Worm (Caenorhabditis elegans) whole organism, young adult: Measurements from ENCODE around the gene ain-1.

Experiments used
- B0035.1 ChIP-seq: sonication (generic microtip); optimal IDR thresholded peaks from 2 replicates; lab custom pipeline; 2016; ENCODE audit warnings: missing genetic modification characterization, mild to moderate bottlenecking, missing compliant biosample characterization, missing genotype, missing genetic modification reagents
- B0261.1 ChIP-seq: sonication (generic microtip); optimal IDR thresholded peaks from 2 replicates; lab custom pipeline; 2016; ENCODE audit warnings: mild to moderate bottlenecking, missing genetic modification characterization, moderate library complexity, missing compliant biosample characterization
- C17E4.6 ChIP-seq: fragments of 200-800 bp; sonication (Bioruptor generic); IDR thresholded peaks from 2 replicates; pipeline ENCODE4 v1.3.6; 2022; ENCODE audit warnings: missing genetic modification reagents, missing genetic modification characterization, missing compliant biosample characterization
- D2030.7 ChIP-seq: fragments of 200-800 bp; sonication (Bioruptor generic); IDR thresholded peaks from 2 replicates; pipeline ENCODE4 v1.3.6; 2022; ENCODE audit warnings: missing genetic modification reagents, missing genetic modification characterization, missing compliant biosample characterization
- F37B4.10 ChIP-seq: fragments of 200-800 bp; sonication (Bioruptor generic); IDR thresholded peaks from 2 replicates; pipeline ENCODE4 v1.3.6; 2022; ENCODE audit warnings: missing genetic modification characterization, missing compliant biosample characterization
- F57C9.4 ChIP-seq: sonication (generic microtip); optimal IDR thresholded peaks from 2 replicates; lab custom pipeline; 2017; ENCODE audit warnings: mild to moderate bottlenecking, missing genetic modification characterization, missing compliant biosample characterization
- Y56A3A.18 ChIP-seq: fragments of 200-800 bp; sonication (Bioruptor generic); IDR thresholded peaks from 2 replicates; pipeline ENCODE4 v1.3.6; 2022; ENCODE audit warnings: missing genetic modification reagents, missing genetic modification characterization, missing compliant biosample characterization
- Y67H2A.10 ChIP-seq: fragments of 200-800 bp; sonication (Bioruptor generic); conservative IDR thresholded peaks from 2 replicates; pipeline ENCODE4 v1.3.6; 2022; ENCODE audit warnings: missing genetic modification reagents, missing genetic modification characterization, missing compliant biosample characterization
- Y79H2A.3 ChIP-seq: fragments of 200-800 bp; sonication (Bioruptor generic); conservative IDR thresholded peaks from 2 replicates; pipeline ENCODE4 v1.3.6; 2022; ENCODE audit warnings: missing genetic modification reagents, missing genetic modification characterization, missing compliant biosample characterization
- attf-3 ChIP-seq: fragments of 200-800 bp; sonication (Bioruptor generic); conservative IDR thresholded peaks from 2 replicates; pipeline ENCODE4 v1.3.6; 2022; ENCODE audit warnings: missing genetic modification reagents, missing genetic modification characterization, missing compliant biosample characterization
- bed-2 ChIP-seq: fragments of 200-800 bp; sonication (Bioruptor generic); IDR thresholded peaks from 2 replicates; pipeline ENCODE4 v1.3.6; 2022; ENCODE audit warnings: missing genetic modification reagents, missing genetic modification characterization, missing compliant biosample characterization
- cebp-1 ChIP-seq, 2 experiments: fragments of 200-800 bp in 1 of 2; sonication (Bioruptor generic) in 1 of 2; sonication (generic microtip) in 1 of 2; IDR thresholded peaks in 1 of 2; optimal IDR thresholded peaks in 1 of 2; 2 replicates each; pipeline versions ENCODE4 v1.3.6 to Lab custom; 2017 to 2022; ENCODE audit warnings: missing compliant biosample characterization in 2 of 2, missing genetic modification characterization in 2 of 2, mild to moderate bottlenecking in 1 of 2, missing genetic modification reagents in 1 of 2, moderate library complexity in 1 of 2
- ceh-100 ChIP-seq: fragments of 200-800 bp; sonication (Bioruptor generic); IDR thresholded peaks from 2 replicates; pipeline ENCODE4 v1.3.6; 2022; ENCODE audit warnings: missing genetic modification reagents, missing genetic modification characterization, missing compliant biosample characterization
- ceh-40 ChIP-seq: fragments of 200-800 bp; sonication (Bioruptor generic); IDR thresholded peaks from 2 replicates; pipeline ENCODE4 v1.3.6; 2022; ENCODE audit warnings: missing genetic modification characterization, missing compliant biosample characterization
- ceh-79 ChIP-seq: sonication (generic microtip); optimal IDR thresholded peaks from 2 replicates; lab custom pipeline; 2017; ENCODE audit warnings: mild to moderate bottlenecking, missing genetic modification characterization, missing compliant biosample characterization
- ceh-91 ChIP-seq: fragments of 200-800 bp; sonication (Bioruptor generic); IDR thresholded peaks from 2 replicates; pipeline ENCODE4 v1.3.6; 2022; ENCODE audit warnings: missing genetic modification reagents, missing genetic modification characterization, missing compliant biosample characterization
- chd-7 ChIP-seq: sonication (generic microtip); optimal IDR thresholded peaks from 2 replicates; lab custom pipeline; 2016; ENCODE audit warnings: mild to moderate bottlenecking, missing genetic modification characterization, moderate library complexity, missing compliant biosample characterization
- ekl-4 ChIP-seq: fragments of 200-800 bp; sonication (Bioruptor generic); IDR thresholded peaks from 2 replicates; pipeline ENCODE4 v1.3.6; 2022; ENCODE audit warnings: missing genetic modification reagents, missing genetic modification characterization, missing compliant biosample characterization
- ets-4 ChIP-seq: fragments of 200-800 bp; sonication (Bioruptor generic); optimal IDR thresholded peaks from 2 replicates; lab custom pipeline; 2018; ENCODE audit warnings: mild to moderate bottlenecking, missing genetic modification characterization, missing compliant biosample characterization
- him-1 ChIP-seq: sonication (generic microtip); optimal IDR thresholded peaks from 2 replicates; lab custom pipeline; 2016; ENCODE audit warnings: missing genotype, missing genetic modification reagents, missing genetic modification characterization, missing compliant biosample characterization
- hmg-20 ChIP-seq: fragments of 200-800 bp; sonication (Bioruptor generic); IDR thresholded peaks from 2 replicates; pipeline ENCODE4 v1.3.6; 2022; ENCODE audit warnings: missing genetic modification reagents, missing genetic modification characterization, missing compliant biosample characterization
- hrde-1 ChIP-seq: sonication (generic microtip); optimal IDR thresholded peaks from 2 replicates; lab custom pipeline; 2016; ENCODE audit warnings: missing genetic modification characterization, mild to moderate bottlenecking, missing compliant biosample characterization, moderate library complexity, missing genotype, missing genetic modification reagents, borderline replicate concordance
- hsf-1 ChIP-seq: fragments of 200-800 bp; sonication (Bioruptor generic); IDR thresholded peaks from 2 replicates; pipeline ENCODE4 v1.3.6; 2022; ENCODE audit warnings: missing genetic modification reagents, missing genetic modification characterization, missing compliant biosample characterization
- let-607 ChIP-seq, 2 experiments: fragments of 200-800 bp in 1 of 2; sonication (Bioruptor generic) in 1 of 2; sonication (generic microtip) in 1 of 2; optimal IDR thresholded peaks; 2 replicates each; lab custom pipeline; 2016 to 2018; ENCODE audit warnings: mild to moderate bottlenecking in 2 of 2, missing compliant biosample characterization in 2 of 2, missing genetic modification characterization in 2 of 2, moderate library complexity in 2 of 2, missing genotype in 1 of 2
- madf-10 ChIP-seq: sonication (generic microtip); optimal IDR thresholded peaks from 2 replicates; lab custom pipeline; 2016; ENCODE audit warnings: mild to moderate bottlenecking, missing genetic modification characterization, missing compliant biosample characterization
- madf-3 ChIP-seq: fragments of 200-800 bp; sonication (Bioruptor generic); IDR thresholded peaks from 2 replicates; pipeline ENCODE4 v1.3.6; 2022; ENCODE audit warnings: missing genetic modification reagents, missing genetic modification characterization, missing compliant biosample characterization
- madf-6 ChIP-seq: fragments of 200-800 bp; sonication (Bioruptor generic); IDR thresholded peaks from 2 replicates; pipeline ENCODE4 v1.3.6; 2022; ENCODE audit warnings: missing genetic modification reagents, missing genetic modification characterization, missing compliant biosample characterization
- mes-4 ChIP-seq: sonication (generic microtip); optimal IDR thresholded peaks from 2 replicates; lab custom pipeline; 2016; ENCODE audit warnings: missing genotype, missing genetic modification characterization, missing compliant biosample characterization
- nfya-1 ChIP-seq: sonication (generic microtip); optimal IDR thresholded peaks from 2 replicates; lab custom pipeline; 2017; ENCODE audit warnings: antibody characterized with exemption, missing compliant biosample characterization, missing genetic modification characterization, borderline replicate concordance; ENCODE audit not compliant: insufficient read depth
- nfya-2 ChIP-seq: fragments of 200-800 bp; sonication (Bioruptor generic); IDR thresholded peaks from 2 replicates; pipeline ENCODE4 v1.3.6; 2022; ENCODE audit warnings: missing genetic modification reagents, missing genetic modification characterization, missing compliant biosample characterization
- nfyb-1 ChIP-seq: fragments of 200-800 bp; sonication (Bioruptor generic); IDR thresholded peaks from 2 replicates; pipeline ENCODE4 v1.3.6; 2022; ENCODE audit warnings: missing genetic modification reagents, missing genetic modification characterization, missing compliant biosample characterization
- nhr-80 ChIP-seq: sonication (generic microtip); optimal IDR thresholded peaks from 2 replicates; lab custom pipeline; 2016; ENCODE audit warnings: missing genetic modification characterization, missing compliant biosample characterization
- nhr-90 ChIP-seq: sonication (generic microtip); optimal IDR thresholded peaks from 2 replicates; lab custom pipeline; 2016; ENCODE audit warnings: missing genotype, mild to moderate bottlenecking, missing genetic modification characterization, missing compliant biosample characterization
- rcor-1 ChIP-seq: fragments of 200-800 bp; sonication (Bioruptor generic); IDR thresholded peaks from 2 replicates; pipeline ENCODE4 v1.3.6; 2022; ENCODE audit warnings: missing genetic modification reagents, missing genetic modification characterization, missing compliant biosample characterization
- rec-8 ChIP-seq, 2 experiments: sonication (generic microtip); optimal IDR thresholded peaks; 2 replicates each; lab custom pipeline; 2016; ENCODE audit warnings: mild to moderate bottlenecking in 2 of 2, missing genetic modification characterization in 2 of 2, missing genetic modification reagents in 2 of 2, missing genotype in 2 of 2, missing biosample characterization in 1 of 2, missing compliant biosample characterization in 1 of 2, moderate library complexity in 1 of 2
- rpc-1 ChIP-seq, 2 experiments: fragments of 150-350 bp in 1 of 2; sonication (generic microtip) in 1 of 2; optimal IDR thresholded peaks; 2 replicates each; lab custom pipeline; 2014 to 2018; ENCODE audit warnings: missing biosample characterization in 1 of 2, missing genetic modification characterization in 1 of 2, missing genetic modification reagents in 1 of 2, missing genotype in 1 of 2
- snpc-1.3 ChIP-seq: sonication (generic microtip); optimal IDR thresholded peaks from 2 replicates; lab custom pipeline; 2017; ENCODE audit warnings: missing genetic modification characterization, mild to moderate bottlenecking, missing compliant biosample characterization, antibody characterized with exemption, moderate library complexity, missing genotype, missing genetic modification reagents; ENCODE audit not compliant: insufficient read depth
- tbx-9 ChIP-seq: sonication (generic microtip); optimal IDR thresholded peaks from 2 replicates; lab custom pipeline; 2016; ENCODE audit warnings: borderline replicate concordance, missing genetic modification characterization, inconsistent platforms, missing compliant biosample characterization
- tlf-1 ChIP-seq: fragments of 200-800 bp; sonication (Bioruptor generic); optimal IDR thresholded peaks from 2 replicates; lab custom pipeline; 2018; ENCODE audit warnings: mild to moderate bottlenecking, missing genetic modification characterization, missing compliant biosample characterization
- xnd-1 ChIP-seq: sonication (generic microtip); optimal IDR thresholded peaks from 2 replicates; lab custom pipeline; 2016; ENCODE audit warnings: missing genotype, missing genetic modification reagents, missing genetic modification characterization, missing compliant biosample characterization
- ztf-18 ChIP-seq: sonication (generic microtip); optimal IDR thresholded peaks from 2 replicates; lab custom pipeline; 2016; ENCODE audit warnings: missing genotype, mild to moderate bottlenecking, missing genetic modification characterization, missing compliant biosample characterization
- ztf-26 ChIP-seq: sonication (generic microtip); optimal IDR thresholded peaks from 2 replicates; lab custom pipeline; 2017; ENCODE audit warnings: missing genetic modification characterization, missing compliant biosample characterization
- ztf-28 ChIP-seq: fragments of 200-800 bp; sonication (Bioruptor generic); IDR thresholded peaks from 2 replicates; pipeline ENCODE4 v1.3.6; 2022; ENCODE audit warnings: missing genetic modification reagents, missing genetic modification characterization, missing compliant biosample characterization

The ain-1 gene

ce11 chrX:16633052-16633451, 19.8 kb downstream of the ain-1 start, which contains the start of gene C06G1.1:
Gene C06G1.1, plus strand, starts transcription at chrX:16633352.
- TF ChIP-seq bed-2: no peak
- TF ChIP-seq nfyb-1 (GFP tag; lab: Robert Waterston, UW): no peak
- no peak for TF ChIP-seq tlf-1 (GFP tag; lab: Kevin White, UChicago)
- TF ChIP-seq him-1: no peak

ce11 chrX:16634103-16634502, 20.9 kb downstream of the ain-1 start:
- no peak for TF ChIP-seq hsf-1 (GFP tag; lab: Robert Waterston, UW)
- peak; percentile 21 for TF ChIP-seq nhr-80
- no peak for TF ChIP-seq let-607 (tag; optimal IDR thresholded peaks at IDR 0.05; lab: Kevin White, UChicago)

- no peak for TF ChIP-seq Y67H2A.10 (GFP tag; lab: Robert Waterston, UW)
- TF ChIP-seq ztf-18 (tag; lab: Kevin White, UChicago): peak; percentile 47
- peak; percentile 75 for TF ChIP-seq B0035.1 (tag; lab: Kevin White, UChicago)
- TF ChIP-seq xnd-1 (tag; lab: Kevin White, UChicago): no peak
- no peak for TF ChIP-seq mes-4 (tag; lab: Kevin White, UChicago)
- TF ChIP-seq madf-6: no peak; the same call in 1 of the 2 replicates
- peak; percentile 68 to 71 for TF ChIP-seq rec-8 (tag; optimal IDR thresholded peaks at IDR 0.05; lab: Kevin White, UChicago)
- TF ChIP-seq F57C9.4 (tag; lab: Kevin White, UChicago): no peak
- TF ChIP-seq madf-3 (GFP tag; lab: Robert Waterston, UW): no peak
- no peak for TF ChIP-seq Y79H2A.3
- peak; percentile 58; the same call in 1 of the 2 replicates for TF ChIP-seq C17E4.6
- TF ChIP-seq F37B4.10 (GFP tag; lab: Robert Waterston, UW): peak; percentile 19; the same call in 1 of the 2 replicates
- TF ChIP-seq him-1: peak; percentile 81
- peak; percentile 88 for TF ChIP-seq D2030.7 (GFP tag; lab: Robert Waterston, UW)
- TF ChIP-seq ekl-4 (GFP tag; lab: Robert Waterston, UW): peak; percentile 81
- no peak for TF ChIP-seq tbx-9 (tag; lab: Kevin White, UChicago)
- no peak for TF ChIP-seq ceh-91 (GFP tag; lab: Robert Waterston, UW)
- peak; percentile 82 for TF ChIP-seq madf-10 (tag; lab: Kevin White, UChicago)
- TF ChIP-seq nhr-90: peak; percentile 80
- no peak for TF ChIP-seq ceh-100
- TF ChIP-seq ceh-79 (tag; lab: Kevin White, UChicago): peak; percentile 22
- no peak for TF ChIP-seq nfya-2
- TF ChIP-seq hsf-1 (GFP tag; lab: Robert Waterston, UW): no peak
- 0 out of 2 replicates have a peak, but pooled peaks have one; percentile 20 for TF ChIP-seq attf-3 (GFP tag; lab: Robert Waterston, UW)
- TF ChIP-seq ceh-40 (GFP tag; lab: Robert Waterston, UW): 0 out of 2 replicates have a peak, but pooled peaks have one; percentile 29
- TF ChIP-seq cebp-1 (GFP tag; IDR thresholded peaks at IDR 0.05; lab: Robert Waterston, UW): peak; percentile 73
- peak; percentile 88 for TF ChIP-seq cebp-1 (tag; optimal IDR thresholded peaks at IDR 0.05; lab: Kevin White, UChicago)
- 0 out of 2 replicates have a peak, but pooled peaks have one; percentile 18 for TF ChIP-seq ztf-28 (GFP tag; lab: Robert Waterston, UW)
- TF ChIP-seq B0261.1 (tag; lab: Kevin White, UChicago): peak; percentile 98
- TF ChIP-seq rcor-1 (GFP tag; lab: Robert Waterston, UW): peak; percentile 77
- TF ChIP-seq ets-4 (GFP tag; lab: Kevin White, UChicago): peak; percentile 5
- TF ChIP-seq tlf-1 (GFP tag; lab: Kevin White, UChicago): peak; percentile 33
- TF ChIP-seq hmg-20 (GFP tag; lab: Robert Waterston, UW): peak; percentile 75
- no peak for TF ChIP-seq nfya-1 (tag; lab: Kevin White, UChicago)
- peak; percentile 83 for TF ChIP-seq snpc-1.3 (tag; lab: Kevin White, UChicago)
- peak; percentile 77 for TF ChIP-seq chd-7 (tag; lab: Kevin White, UChicago)
- peak; percentile 84 for TF ChIP-seq Y56A3A.18 (GFP tag; lab: Robert Waterston, UW)
- peak; percentile 84 for TF ChIP-seq rpc-1 (optimal IDR thresholded peaks at IDR 0.05; lab: Kevin White, UChicago)
- TF ChIP-seq rpc-1 (tag; optimal IDR thresholded peaks at IDR 0.05; lab: Kevin White, UChicago): peak; percentile 88
- peak; percentile 74 for TF ChIP-seq ztf-26 (tag; lab: Kevin White, UChicago)
- peak; percentile 30 for TF ChIP-seq hrde-1 (tag; lab: Kevin White, UChicago)
Measured at ce11 chrX:16634708-16635107, 21.5 kb downstream of the ain-1 start.
